Worm (Caenorhabditis elegans): ENCODE data around the gene tcl-2.

- TF ChIP-seq cnd-1 (tag; optimal IDR thresholded peaks at IDR 0.05), result no peak
- TF ChIP-seq pha-4 (tag; optimal IDR thresholded peaks at IDR 0.05), result no peak
These were observed 24.2 kb downstream of the tcl-2 start, which contains the start of gene gfrp-1 for ce11 chrIV:202921-203652.

All from whole organism, mixed stage, embryonic.